Worm (Caenorhabditis elegans) whole organism, young adult: ENCODE data around the gene C23G10.5.

Experiments
- T07F8.4 ChIP-seq: sonication (generic microtip); optimal IDR thresholded peaks from 2 replicates; lab custom pipeline; 2016; ENCODE audit warnings: mild to moderate bottlenecking, missing genetic modification characterization, moderate library complexity, missing compliant biosample characterization
- him-1 ChIP-seq: sonication (generic microtip); optimal IDR thresholded peaks from 2 replicates; lab custom pipeline; 2016; ENCODE audit warnings: missing genotype, missing genetic modification reagents, missing genetic modification characterization, missing compliant biosample characterization
- pha-4 ChIP-seq: fragments of 150-350 bp; sonication (generic microtip); optimal IDR thresholded peaks from 2 replicates; lab custom pipeline; 2014; ENCODE audit warnings: missing biosample characterization, missing genetic modification reagents, missing genetic modification characterization
- unc-62 ChIP-seq: fragments of 150-350 bp; optimal IDR thresholded peaks from 2 replicates; lab custom pipeline; 2014; ENCODE audit warnings: missing biosample characterization, missing genetic modification reagents, missing genetic modification characterization

DNA sequence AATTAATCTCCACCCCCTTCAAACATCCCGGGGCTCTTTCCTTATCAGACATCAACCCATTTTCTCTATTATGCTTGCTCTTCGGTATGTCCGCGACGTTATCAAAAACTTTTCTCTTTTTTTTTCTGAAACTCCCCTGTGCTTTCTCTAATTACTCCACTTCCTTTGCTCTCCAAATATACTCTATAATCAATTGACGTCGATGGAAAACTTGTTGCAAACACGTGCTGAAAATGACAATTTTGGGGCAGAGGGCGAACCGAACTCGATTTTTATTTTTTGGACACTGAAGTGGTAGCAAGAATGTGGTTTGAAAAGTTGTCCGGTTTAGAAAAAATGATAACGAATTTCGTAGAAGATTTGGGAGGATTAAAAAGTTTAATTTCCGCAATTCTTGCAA, 11.8 kb upstream of the C23G10.5 start:
- TF ChIP-seq T07F8.4 (tag; lab: Kevin White, UChicago) (no peak), unc-62 (no peak), him-1 (no peak), pha-4 (tag; lab: Kevin White, UChicago) (no peak)
